Worm (Caenorhabditis elegans) whole organism, young adult: Measurements from ENCODE around the gene clh-1.

Source experiments
- ama-1 ChIP-seq, 3 experiments: fragments of 150-350 bp in 1 of 3; sonication (generic microtip) in 2 of 3; optimal IDR thresholded peaks; 2 replicates each; lab custom pipeline; 2014 to 2018; ENCODE audit warnings: missing biosample characterization in 2 of 3, missing genetic modification characterization in 2 of 3, missing genetic modification reagents in 2 of 3
- attf-3 ChIP-seq: fragments of 200-800 bp; sonication (Bioruptor generic); conservative IDR thresholded peaks from 2 replicates; pipeline ENCODE4 v1.3.6; 2022; ENCODE audit warnings: missing genetic modification reagents, missing genetic modification characterization, missing compliant biosample characterization
- die-1 ChIP-seq: sonication (generic microtip); optimal IDR thresholded peaks from 2 replicates; lab custom pipeline; 2016; ENCODE audit warnings: missing genotype, mild to moderate bottlenecking, missing genetic modification characterization, missing compliant biosample characterization
- nhr-120 ChIP-seq: fragments of 200-800 bp; sonication (Bioruptor generic); IDR thresholded peaks from 2 replicates; pipeline ENCODE4 v1.3.6; 2022; ENCODE audit warnings: missing genetic modification characterization, missing compliant biosample characterization
- rcor-1 ChIP-seq: fragments of 200-800 bp; sonication (Bioruptor generic); IDR thresholded peaks from 2 replicates; pipeline ENCODE4 v1.3.6; 2022; ENCODE audit warnings: missing genetic modification reagents, missing genetic modification characterization, missing compliant biosample characterization
- unc-62 ChIP-seq: fragments of 150-350 bp; optimal IDR thresholded peaks from 2 replicates; lab custom pipeline; 2014; ENCODE audit warnings: missing biosample characterization, missing genetic modification reagents, missing genetic modification characterization
- ztf-3 ChIP-seq: fragments of 200-800 bp; sonication (Bioruptor generic); optimal IDR thresholded peaks from 2 replicates; lab custom pipeline; 2018; ENCODE audit warnings: mild to moderate bottlenecking, missing genetic modification characterization, missing compliant biosample characterization

DNA sequence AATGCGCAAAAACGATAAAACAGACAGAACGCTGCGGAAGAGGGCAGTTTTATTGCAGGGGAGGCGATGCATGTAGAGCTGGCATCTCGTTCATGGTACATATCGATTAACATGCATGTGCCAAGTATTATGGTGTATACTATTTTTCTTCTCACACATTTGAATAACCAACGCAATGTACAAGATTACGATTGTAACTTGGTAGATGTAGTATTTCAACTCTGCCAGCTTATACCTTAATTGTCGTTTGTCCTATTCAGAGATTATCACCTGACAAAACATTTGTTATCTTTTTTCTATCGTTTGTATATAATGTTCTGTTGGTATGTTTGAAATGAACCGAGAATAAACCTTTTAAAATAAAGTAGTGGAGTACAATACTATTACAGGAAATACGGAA lies 26.3 kb downstream of the clh-1 start, which contains the start of gene pes-5:
- no peak for TF ChIP-seq attf-3 (GFP tag; lab: Robert Waterston, UW)
- no peak for TF ChIP-seq ama-1 (optimal IDR thresholded peaks at IDR 0.05; lab: Kevin White, UChicago)
- TF ChIP-seq ama-1 (GFP tag; optimal IDR thresholded peaks at IDR 0.05; lab: Kevin White, UChicago), result no peak
- TF ChIP-seq ztf-3 (GFP tag; lab: Kevin White, UChicago), result no peak
- TF ChIP-seq nhr-120 (GFP tag; lab: Robert Waterston, UW), result no peak
- no peak for TF ChIP-seq rcor-1 (GFP tag; lab: Robert Waterston, UW)
- no peak for TF ChIP-seq unc-62 (GFP tag; lab: Kevin White, UChicago)
- TF ChIP-seq die-1 (tag; lab: Kevin White, UChicago), result no peak
